Fruit fly (Drosophila melanogaster) S2 (cell line): ENCODE measurements around the gene CG10959.

Experiments
- CG8478 ChIP-seq: fragments of >200 bp; optimal IDR thresholded peaks from 2 replicates; lab custom pipeline; 2018
- CTCF ChIP-seq, 2 experiments: fragments of >200 bp; optimal IDR thresholded peaks; 2 replicates each; lab custom pipeline; 2018

DNA sequence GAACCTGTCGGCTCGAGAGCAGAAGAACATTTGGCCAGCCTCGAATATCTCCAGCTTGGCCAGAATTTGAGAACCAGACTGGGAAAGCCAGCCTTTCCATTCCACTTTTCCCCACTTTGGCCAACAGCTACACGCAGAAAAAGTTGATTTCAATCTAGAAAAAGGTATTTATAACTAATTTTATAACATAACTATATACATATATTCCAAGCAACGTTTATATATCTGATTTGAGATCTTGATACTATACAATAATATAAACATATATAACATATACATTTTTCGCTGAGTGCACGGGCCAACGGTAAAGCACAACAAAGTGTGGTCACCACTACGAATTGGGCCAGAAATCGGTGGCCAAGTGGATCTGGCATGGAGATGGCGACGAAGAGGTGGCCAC, 14.9 kb downstream of the CG10959 start:
- no peak for TF ChIP-seq CTCF (optimal IDR thresholded peaks at IDR 0.05; lab: Kevin White, UChicago)
- no peak for TF ChIP-seq CG8478 (lab: Kevin White, UChicago)
